Worm (Caenorhabditis elegans) whole organism, L4/young adult: ENCODE results near the gene C41A3.2.

ENCODE experiments used
- W03F9.2 ChIP-seq: fragments of 150-350 bp; optimal IDR thresholded peaks from 2 replicates; lab custom pipeline; 2014; ENCODE audit warnings: missing biosample characterization, missing genetic modification characterization
- dao-5 ChIP-seq: sonication (generic microtip); optimal IDR thresholded peaks from 2 replicates; lab custom pipeline; 2016; ENCODE audit warnings: missing genotype, missing genetic modification characterization, moderate library complexity, missing compliant biosample characterization
- him-1 ChIP-seq: sonication (generic microtip); optimal IDR thresholded peaks from 2 replicates; lab custom pipeline; 2016; ENCODE audit warnings: missing genotype, missing genetic modification reagents, missing genetic modification characterization, missing compliant biosample characterization

DNA sequence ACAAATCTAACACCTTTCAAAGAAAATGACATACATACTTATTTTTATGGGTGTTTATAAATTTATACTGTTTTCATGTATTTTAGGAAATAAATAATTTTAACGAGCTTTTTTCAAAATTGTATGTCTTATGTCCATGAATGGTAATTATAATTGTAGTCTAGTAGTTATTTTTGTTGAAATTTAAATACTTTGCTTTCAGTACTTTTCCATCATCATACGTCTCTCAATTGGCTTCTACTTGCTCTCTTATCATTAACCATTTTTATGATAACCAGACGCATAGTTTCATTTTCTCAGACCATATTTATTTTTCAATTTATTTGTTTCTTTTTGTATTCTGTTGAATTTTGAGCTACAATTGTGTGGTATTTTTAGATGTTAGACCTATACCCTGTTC lies 48.7 kb downstream of the C41A3.2 start, which contains the start of gene F35C8.5:
- TF ChIP-seq him-1 (tag; lab: Kevin White, UChicago) (no peak), dao-5 (tag; lab: Kevin White, UChicago) (no peak), W03F9.2 (tag; lab: Kevin White, UChicago) (no peak)
